Fruit fly (Drosophila melanogaster): ENCODE results near the gene CG17177.
A peak's percentile ranks its signal among the peaks of the same experiment; 100 is the strongest.

The CG17177 gene

dm6 chr3L:14701578-14701977, at the start of gene CG17177:
TSS of gene CG17177 (minus strand) at chr3L:14701678.
- TF ChIP-seq EcR (GFP tag; optimal IDR thresholded peaks at IDR 0.05) (no peak), psq (optimal IDR thresholded peaks at IDR 0.05) (no peak), usp (GFP tag; optimal IDR thresholded peaks at IDR 0.05) (no peak), CG8478 (optimal IDR thresholded peaks at IDR 0.05) (no peak), Dll (optimal IDR thresholded peaks at IDR 0.05) (no peak), pan (optimal IDR thresholded peaks at IDR 0.05) (no peak)

dm6 chr3L:14751056-14751671, 49.7 kb upstream of the CG17177 start:
- TF ChIP-seq Dll (optimal IDR thresholded peaks at IDR 0.05) (no peak), EcR (GFP tag; optimal IDR thresholded peaks at IDR 0.05) (no peak), pan (optimal IDR thresholded peaks at IDR 0.05) (no peak), psq (optimal IDR thresholded peaks at IDR 0.05) (no peak), CG8478 (optimal IDR thresholded peaks at IDR 0.05) (no peak), usp (GFP tag; optimal IDR thresholded peaks at IDR 0.05) (no peak)

- no peak for TF ChIP-seq usp (GFP tag; optimal IDR thresholded peaks at IDR 0.05)
- TF ChIP-seq Dll (optimal IDR thresholded peaks at IDR 0.05), result no peak
- TF ChIP-seq EcR (GFP tag; optimal IDR thresholded peaks at IDR 0.05), result no peak
- no peak for TF ChIP-seq psq (optimal IDR thresholded peaks at IDR 0.05)
- TF ChIP-seq pan (optimal IDR thresholded peaks at IDR 0.05), result no peak
- TF ChIP-seq CG8478 (optimal IDR thresholded peaks at IDR 0.05), result no peak
Observed at dm6 chr3L:14743106-14743692, 41.7 kb upstream of the CG17177 start.

- TF ChIP-seq usp (GFP tag; optimal IDR thresholded peaks at IDR 0.05), result no peak
- TF ChIP-seq EcR (GFP tag; optimal IDR thresholded peaks at IDR 0.05), result no peak
- no peak for TF ChIP-seq psq (optimal IDR thresholded peaks at IDR 0.05)
- no peak for TF ChIP-seq Dll (optimal IDR thresholded peaks at IDR 0.05)
- TF ChIP-seq CG8478 (optimal IDR thresholded peaks at IDR 0.05), result no peak
- no peak for TF ChIP-seq pan (optimal IDR thresholded peaks at IDR 0.05)
Observed at dm6 chr3L:14733417-14733816, 31.9 kb upstream of the CG17177 start, which contains the start of gene CG13471. TSS of gene CG13471 (minus strand) at chr3L:14733517.

dm6 chr3L:14731790-14732189, 30.3 kb upstream of the CG17177 start:
- TF ChIP-seq Dll (optimal IDR thresholded peaks at IDR 0.05) (no peak), pan (optimal IDR thresholded peaks at IDR 0.05) (no peak), EcR (GFP tag; optimal IDR thresholded peaks at IDR 0.05) (no peak), psq (optimal IDR thresholded peaks at IDR 0.05) (no peak), usp (GFP tag; optimal IDR thresholded peaks at IDR 0.05) (no peak), CG8478 (optimal IDR thresholded peaks at IDR 0.05) (no peak)

- no peak for TF ChIP-seq usp (GFP tag; optimal IDR thresholded peaks at IDR 0.05)
- no peak for TF ChIP-seq Dll (optimal IDR thresholded peaks at IDR 0.05)
- no peak for TF ChIP-seq CG8478 (optimal IDR thresholded peaks at IDR 0.05)
- TF ChIP-seq psq (optimal IDR thresholded peaks at IDR 0.05), result no peak
- no peak for TF ChIP-seq EcR (GFP tag; optimal IDR thresholded peaks at IDR 0.05)
- TF ChIP-seq pan (optimal IDR thresholded peaks at IDR 0.05), result no peak
Observed at dm6 chr3L:14728460-14728859, 27.0 kb upstream of the CG17177 start, which contains the start of gene CG13473. TSS of gene CG13473 (plus strand) at chr3L:14728760.

- no peak for TF ChIP-seq CG8478 (optimal IDR thresholded peaks at IDR 0.05)
- no peak for TF ChIP-seq psq (optimal IDR thresholded peaks at IDR 0.05)
- no peak for TF ChIP-seq Dll (optimal IDR thresholded peaks at IDR 0.05)
- TF ChIP-seq pan (optimal IDR thresholded peaks at IDR 0.05), result no peak
- TF ChIP-seq EcR (GFP tag; optimal IDR thresholded peaks at IDR 0.05), result no peak
- no peak for TF ChIP-seq usp (GFP tag; optimal IDR thresholded peaks at IDR 0.05)
Observed at dm6 chr3L:14712799-14713198, 11.3 kb upstream of the CG17177 start.

dm6 chr3L:14708053-14708452, 6.6 kb upstream of the CG17177 start:
- TF ChIP-seq psq (optimal IDR thresholded peaks at IDR 0.05) (no peak), EcR (GFP tag; optimal IDR thresholded peaks at IDR 0.05) (no peak), usp (GFP tag; optimal IDR thresholded peaks at IDR 0.05) (no peak), Dll (optimal IDR thresholded peaks at IDR 0.05) (no peak), CG8478 (optimal IDR thresholded peaks at IDR 0.05) (no peak), pan (optimal IDR thresholded peaks at IDR 0.05) (no peak)

- TF ChIP-seq EcR (GFP tag; optimal IDR thresholded peaks at IDR 0.05) (no peak), CG8478 (optimal IDR thresholded peaks at IDR 0.05) (no peak), psq (optimal IDR thresholded peaks at IDR 0.05) (peak; percentile 38), pan (optimal IDR thresholded peaks at IDR 0.05) (no peak), usp (GFP tag; optimal IDR thresholded peaks at IDR 0.05) (no peak)
Observed at dm6 chr3L:14706461-14706880, 5.0 kb upstream of the CG17177 start.

dm6 chr3L:14705164-14705563, 3.7 kb upstream of the CG17177 start, which contains the start of gene CG13476:
TSS of gene CG13476 (plus strand) at chr3L:14705464.
- TF ChIP-seq EcR (GFP tag; optimal IDR thresholded peaks at IDR 0.05) (no peak), pan (optimal IDR thresholded peaks at IDR 0.05) (no peak), usp (GFP tag; optimal IDR thresholded peaks at IDR 0.05) (no peak), Dll (optimal IDR thresholded peaks at IDR 0.05) (no peak), psq (optimal IDR thresholded peaks at IDR 0.05) (no peak), CG8478 (optimal IDR thresholded peaks at IDR 0.05) (no peak)

- TF ChIP-seq pan (optimal IDR thresholded peaks at IDR 0.05) (no peak), psq (optimal IDR thresholded peaks at IDR 0.05) (no peak), CG8478 (optimal IDR thresholded peaks at IDR 0.05) (no peak), usp (GFP tag; optimal IDR thresholded peaks at IDR 0.05) (no peak), Dll (optimal IDR thresholded peaks at IDR 0.05) (no peak), EcR (GFP tag; optimal IDR thresholded peaks at IDR 0.05) (no peak)
Observed at dm6 chr3L:14697005-14697404, 4.5 kb downstream of the CG17177 start, which contains the start of gene CG13474. TSS of gene CG13474 (minus strand) at chr3L:14697105.

dm6 chr3L:14691047-14691446, 10.4 kb downstream of the CG17177 start, which contains the start of gene gdrd:
TSS of gene gdrd (plus strand) at chr3L:14691347.
- no peak for TF ChIP-seq psq (optimal IDR thresholded peaks at IDR 0.05)
- no peak for TF ChIP-seq usp (GFP tag; optimal IDR thresholded peaks at IDR 0.05)
- TF ChIP-seq CG8478 (optimal IDR thresholded peaks at IDR 0.05), result no peak
- TF ChIP-seq Dll (optimal IDR thresholded peaks at IDR 0.05), result no peak
- TF ChIP-seq EcR (GFP tag; optimal IDR thresholded peaks at IDR 0.05), result no peak
- no peak for TF ChIP-seq pan (optimal IDR thresholded peaks at IDR 0.05)

Data from whole organism.